Worm (Caenorhabditis elegans) whole organism, mixed stage, embryonic: ENCODE measurements around the gene cua-1.

Experiments
- blmp-1 ChIP-seq: fragments of 150-350 bp; optimal IDR thresholded peaks from 2 replicates; lab custom pipeline; 2014; ENCODE audit warnings: missing biosample characterization, missing genetic modification characterization
- lsy-2 ChIP-seq: fragments of 150-350 bp; optimal IDR thresholded peaks from 2 replicates; lab custom pipeline; 2014; ENCODE audit warnings: missing biosample characterization, missing genetic modification characterization
- nhr-237 ChIP-seq: fragments of 150-350 bp; optimal IDR thresholded peaks from 2 replicates; lab custom pipeline; 2014; ENCODE audit warnings: missing biosample characterization, missing genetic modification characterization
- nhr-76 ChIP-seq: sonication (generic microtip); optimal IDR thresholded peaks from 2 replicates; lab custom pipeline; 2017; ENCODE audit warnings: missing biosample characterization, missing genetic modification characterization
- zip-8 ChIP-seq: fragments of 150-350 bp; optimal IDR thresholded peaks from 2 replicates; lab custom pipeline; 2014; ENCODE audit warnings: missing biosample characterization, missing genetic modification characterization

- no peak for TF ChIP-seq nhr-76 (tag; lab: Kevin White, UChicago)
- TF ChIP-seq zip-8 (tag; lab: Kevin White, UChicago) = no peak
- TF ChIP-seq nhr-237 = no peak
- TF ChIP-seq lsy-2 (tag; lab: Kevin White, UChicago) = no peak
- TF ChIP-seq blmp-1 (tag; lab: Kevin White, UChicago) = no peak
Observed at ce11 chrIII:13492377-13492776, 37.3 kb upstream of the cua-1 start, which contains the start of gene twk-40.
